Fruit fly (Drosophila melanogaster) whole organism, embryonic: ENCODE measurements around the gene Socs36E.

Experiments
- Abd-B ChIP-seq: fragments of 200-800 bp; sonication (Bioruptor generic); optimal IDR thresholded peaks from 2 replicates; lab custom pipeline; 2018; ENCODE audit warnings: missing biosample characterization, mild to moderate bottlenecking, missing genetic modification characterization, moderate library complexity
- Atf3 ChIP-seq: fragments of 200-800 bp; sonication (Bioruptor generic); optimal IDR thresholded peaks from 3 replicates; lab custom pipeline; 2016; ENCODE audit warnings: missing biosample characterization, missing genetic modification characterization
- BEAF-32 ChIP-seq: fragments of 200-800 bp; sonication (Bioruptor generic); optimal IDR thresholded peaks from 3 replicates; lab custom pipeline; 2017; ENCODE audit warnings: missing biosample characterization, missing genetic modification characterization, mild to moderate bottlenecking, moderate library complexity, missing genetic modification reagents
- CG1024 ChIP-seq: fragments of 200-800 bp; sonication (Bioruptor generic); IDR thresholded peaks from 2 replicates; pipeline ENCODE4 v1.3.6; 2022; ENCODE audit warnings: missing biosample characterization, missing genetic modification characterization
- CG10431 ChIP-seq: fragments of 200-800 bp; sonication (Bioruptor generic); optimal IDR thresholded peaks from 3 replicates; lab custom pipeline; 2018; ENCODE audit warnings: missing biosample characterization, mild to moderate bottlenecking, missing genetic modification characterization
- CG11504 ChIP-seq: fragments of 200-800 bp; sonication (Bioruptor generic); optimal IDR thresholded peaks from 3 replicates; lab custom pipeline; 2019; ENCODE audit warnings: missing biosample characterization, mild to moderate bottlenecking, missing genetic modification characterization, moderate library complexity
- CG12659 ChIP-seq: fragments of 200-800 bp; sonication (Bioruptor generic); optimal IDR thresholded peaks from 3 replicates; lab custom pipeline; 2017; ENCODE audit warnings: mild to moderate bottlenecking, missing biosample characterization, missing genetic modification reagents, missing genetic modification characterization
- CG13287 ChIP-seq: fragments of 200-800 bp; sonication (Bioruptor generic); IDR thresholded peaks from 2 replicates; pipeline ENCODE4 v1.3.6; 2022; ENCODE audit warnings: missing biosample characterization, missing genetic modification characterization; ENCODE audit not compliant: partially characterized antibody
- CG13894 ChIP-seq: fragments of 200-800 bp; sonication (Bioruptor generic); optimal IDR thresholded peaks from 3 replicates; lab custom pipeline; 2018; ENCODE audit warnings: missing biosample characterization, mild to moderate bottlenecking, missing genetic modification characterization, moderate library complexity
- CG14710 ChIP-seq: fragments of 200-800 bp; sonication (Bioruptor generic); optimal IDR thresholded peaks from 3 replicates; lab custom pipeline; 2019; ENCODE audit warnings: missing biosample characterization, mild to moderate bottlenecking, missing genetic modification characterization, moderate library complexity
- CG16813 ChIP-seq: fragments of 200-800 bp; sonication (Bioruptor generic); IDR thresholded peaks from 3 replicates; pipeline ENCODE4 v1.3.6; 2022; ENCODE audit warnings: missing biosample characterization, missing genetic modification characterization; ENCODE audit not compliant: partially characterized antibody
- CG18599 ChIP-seq: fragments of 200-800 bp; sonication (Bioruptor generic); optimal IDR thresholded peaks from 3 replicates; lab custom pipeline; 2017; ENCODE audit warnings: missing biosample characterization, missing genetic modification characterization, mild to moderate bottlenecking, moderate library complexity, missing genetic modification reagents
- CG2116 ChIP-seq: fragments of 200-800 bp; sonication (Bioruptor generic); optimal IDR thresholded peaks from 3 replicates; lab custom pipeline; 2018; ENCODE audit warnings: missing biosample characterization, mild to moderate bottlenecking, missing genetic modification characterization
- CG30020 ChIP-seq: fragments of 200-800 bp; optimal IDR thresholded peaks from 2 replicates; lab custom pipeline; 2019; ENCODE audit warnings: missing biosample characterization, mild to moderate bottlenecking, missing genetic modification characterization, moderate library complexity
- CG4617 ChIP-seq: fragments of 200-800 bp; sonication (Bioruptor generic); optimal IDR thresholded peaks from 3 replicates; lab custom pipeline; 2016; ENCODE audit warnings: missing biosample characterization, missing genetic modification characterization, borderline replicate concordance
- CG6175 ChIP-seq: fragments of 200-800 bp; sonication (Bioruptor generic); IDR thresholded peaks from 3 replicates; pipeline ENCODE4 v1.3.6; 2022; ENCODE audit warnings: missing biosample characterization, missing genetic modification characterization
- H15 ChIP-seq: fragments of 200-800 bp; sonication (Bioruptor generic); IDR thresholded peaks from 3 replicates; pipeline ENCODE4 v1.3.6; 2022; ENCODE audit warnings: missing biosample characterization, missing genetic modification characterization
- HHEX ChIP-seq: fragments of 200-800 bp; sonication (Bioruptor generic); optimal IDR thresholded peaks from 3 replicates; lab custom pipeline; 2017; ENCODE audit warnings: missing biosample characterization, mild to moderate bottlenecking, missing genetic modification characterization, missing genetic modification reagents
- HLH3B ChIP-seq: fragments of 200-800 bp; sonication (Bioruptor generic); IDR thresholded peaks from 2 replicates; pipeline ENCODE4 v1.3.6; 2022; ENCODE audit warnings: missing biosample characterization, missing genetic modification characterization
- Lhr ChIP-seq: fragments of 200-800 bp; sonication (Bioruptor generic); optimal IDR thresholded peaks from 3 replicates; lab custom pipeline; 2017; ENCODE audit warnings: mild to moderate bottlenecking, missing biosample characterization, missing genetic modification reagents, missing genetic modification characterization
- MBD-R2 ChIP-seq: fragments of 200-800 bp; sonication (Bioruptor generic); IDR thresholded peaks from 2 replicates; pipeline ENCODE4 v1.3.6; 2022; ENCODE audit warnings: missing biosample characterization, missing genetic modification characterization
- Sox100B ChIP-seq: fragments of 200-800 bp; sonication (Bioruptor generic); optimal IDR thresholded peaks from 3 replicates; lab custom pipeline; 2018; ENCODE audit warnings: missing biosample characterization, mild to moderate bottlenecking, missing genetic modification characterization
- Sry-β ChIP-seq: fragments of 200-800 bp; sonication (Bioruptor generic); optimal IDR thresholded peaks from 2 replicates; lab custom pipeline; 2018; ENCODE audit warnings: missing biosample characterization, mild to moderate bottlenecking, missing genetic modification characterization, moderate library complexity
- Sry-δ ChIP-seq: fragments of 200-800 bp; sonication (Bioruptor generic); optimal IDR thresholded peaks from 2 replicates; lab custom pipeline; 2016; ENCODE audit warnings: missing biosample characterization, missing genetic modification characterization
- Ssrp ChIP-seq: fragments of 200-800 bp; sonication (Bioruptor generic); optimal IDR thresholded peaks from 2 replicates; lab custom pipeline; 2018; ENCODE audit warnings: missing biosample characterization, mild to moderate bottlenecking, missing genetic modification characterization, moderate library complexity
- YL-1 ChIP-seq: fragments of 200-800 bp; sonication (Bioruptor generic); optimal IDR thresholded peaks from 3 replicates; lab custom pipeline; 2017; ENCODE audit warnings: missing biosample characterization, mild to moderate bottlenecking, missing genetic modification characterization
- abd-A ChIP-seq: fragments of 200-800 bp; sonication (Bioruptor generic); optimal IDR thresholded peaks from 3 replicates; lab custom pipeline; 2019; ENCODE audit warnings: missing biosample characterization, mild to moderate bottlenecking, missing genetic modification characterization, moderate library complexity
- cg ChIP-seq: fragments of 200-800 bp; sonication (Bioruptor generic); optimal IDR thresholded peaks from 3 replicates; lab custom pipeline; 2019; ENCODE audit warnings: missing biosample characterization, mild to moderate bottlenecking, missing genetic modification characterization, moderate library complexity
- dan ChIP-seq: fragments of 200-800 bp; sonication (Bioruptor generic); IDR thresholded peaks from 2 replicates; pipeline ENCODE4 v1.3.6; 2022; ENCODE audit warnings: missing biosample characterization, missing genetic modification characterization
- dmrt99B ChIP-seq: fragments of 200-800 bp; sonication (Bioruptor generic); optimal IDR thresholded peaks from 2 replicates; lab custom pipeline; 2018; ENCODE audit warnings: missing biosample characterization, mild to moderate bottlenecking, missing genetic modification characterization, moderate library complexity
- ewg ChIP-seq: fragments of 200-800 bp; sonication (Bioruptor generic); optimal IDR thresholded peaks from 3 replicates; lab custom pipeline; 2017; ENCODE audit warnings: mild to moderate bottlenecking, missing biosample characterization, missing genetic modification reagents, missing genetic modification characterization
- ftz-f1 ChIP-seq: fragments of 200-800 bp; sonication (Bioruptor generic); optimal IDR thresholded peaks from 2 replicates; lab custom pipeline; 2016; ENCODE audit warnings: missing biosample characterization, missing genetic modification characterization
- gfzf ChIP-seq: fragments of 200-800 bp; sonication (Bioruptor generic); optimal IDR thresholded peaks from 2 replicates; lab custom pipeline; 2016; ENCODE audit warnings: missing biosample characterization, mild to moderate bottlenecking, missing genetic modification characterization, moderate library complexity
- hbn ChIP-seq: fragments of 200-800 bp; sonication (Bioruptor generic); IDR thresholded peaks from 2 replicates; pipeline ENCODE4 v1.3.6; 2022; ENCODE audit warnings: missing biosample characterization, missing genetic modification characterization; ENCODE audit not compliant: partially characterized antibody
- insv ChIP-seq, 2 experiments: fragments of 200-800 bp; sonication (Bioruptor generic); optimal IDR thresholded peaks; 3 replicates each; lab custom pipeline; 2016 to 2018; ENCODE audit warnings: missing biosample characterization in 2 of 2, missing genetic modification characterization in 2 of 2
- jing ChIP-seq: fragments of 200-800 bp; sonication (Bioruptor generic); optimal IDR thresholded peaks from 2 replicates; lab custom pipeline; 2018; ENCODE audit warnings: missing biosample characterization, mild to moderate bottlenecking, missing genetic modification characterization
- knrl ChIP-seq: fragments of 200-800 bp; sonication (Bioruptor generic); IDR thresholded peaks from 3 replicates; pipeline ENCODE4 v1.3.6; 2022; ENCODE audit warnings: missing biosample characterization, missing genetic modification characterization; ENCODE audit not compliant: partially characterized antibody
- phol ChIP-seq: fragments of 200-800 bp; sonication (Bioruptor generic); optimal IDR thresholded peaks from 3 replicates; lab custom pipeline; 2018; ENCODE audit warnings: missing biosample characterization, mild to moderate bottlenecking, missing genetic modification characterization, moderate library complexity
- pita ChIP-seq: fragments of 200-800 bp; sonication (Bioruptor generic); optimal IDR thresholded peaks from 2 replicates; lab custom pipeline; 2017; ENCODE audit warnings: missing biosample characterization, mild to moderate bottlenecking, missing genetic modification characterization
- schlank ChIP-seq: fragments of 200-800 bp; sonication (Bioruptor generic); optimal IDR thresholded peaks from 2 replicates; lab custom pipeline; 2018; ENCODE audit warnings: missing biosample characterization, mild to moderate bottlenecking, missing genetic modification characterization
- seq ChIP-seq: fragments of 200-800 bp; sonication (Bioruptor generic); IDR thresholded peaks from 2 replicates; pipeline ENCODE4 v1.3.6; 2022; ENCODE audit warnings: missing biosample characterization, missing genetic modification characterization
- stwl ChIP-seq: fragments of 200-800 bp; sonication (Bioruptor generic); optimal IDR thresholded peaks from 3 replicates; lab custom pipeline; 2018; ENCODE audit warnings: missing biosample characterization, mild to moderate bottlenecking, missing genetic modification characterization, moderate library complexity
- tna ChIP-seq: fragments of 200-800 bp; sonication (Bioruptor generic); IDR thresholded peaks from 2 replicates; pipeline ENCODE4 v1.3.6; 2022; ENCODE audit warnings: missing biosample characterization, missing genetic modification characterization; ENCODE audit not compliant: partially characterized antibody
- trem ChIP-seq: fragments of 200-800 bp; optimal IDR thresholded peaks from 3 replicates; lab custom pipeline; 2019; ENCODE audit warnings: missing biosample characterization, mild to moderate bottlenecking, missing genetic modification characterization, moderate library complexity

The Socs36E gene

DNA sequence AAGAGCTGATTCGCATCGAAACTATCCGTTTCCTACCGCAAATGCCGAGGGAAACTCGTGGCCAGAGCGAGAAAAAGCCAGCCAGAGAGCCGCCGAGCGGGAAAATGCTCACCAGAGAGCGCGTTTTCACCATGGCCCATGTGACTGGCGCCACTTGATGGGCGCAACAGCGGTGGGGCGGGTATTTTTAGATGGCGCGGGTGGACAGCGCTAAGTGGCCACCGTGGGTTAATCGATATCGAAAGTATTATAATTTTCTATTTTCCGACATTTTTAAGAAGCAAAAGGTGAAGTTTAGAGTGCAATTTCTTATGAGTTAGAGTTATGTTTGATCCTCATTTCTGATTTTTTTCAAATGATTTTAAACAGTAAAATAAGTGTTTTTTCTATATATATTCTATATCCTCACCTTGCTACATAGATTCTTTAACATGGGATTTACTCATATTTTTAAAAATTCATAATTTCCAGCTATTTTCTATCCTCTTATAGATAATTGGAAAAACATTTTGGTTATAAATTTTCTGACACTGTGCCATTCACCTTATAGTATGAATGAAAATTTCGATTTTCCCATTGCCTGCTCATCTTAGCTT is 32.5 kb upstream of the Socs36E start, which contains the start of gene Ptp36E (continued):
- peak; percentile 83 for TF ChIP-seq CG12659 (GFP tag; lab: Kevin White, UChicago)
- no peak for TF ChIP-seq Sry-δ
- TF ChIP-seq, all 482 proteins: peak for 284

DNA sequence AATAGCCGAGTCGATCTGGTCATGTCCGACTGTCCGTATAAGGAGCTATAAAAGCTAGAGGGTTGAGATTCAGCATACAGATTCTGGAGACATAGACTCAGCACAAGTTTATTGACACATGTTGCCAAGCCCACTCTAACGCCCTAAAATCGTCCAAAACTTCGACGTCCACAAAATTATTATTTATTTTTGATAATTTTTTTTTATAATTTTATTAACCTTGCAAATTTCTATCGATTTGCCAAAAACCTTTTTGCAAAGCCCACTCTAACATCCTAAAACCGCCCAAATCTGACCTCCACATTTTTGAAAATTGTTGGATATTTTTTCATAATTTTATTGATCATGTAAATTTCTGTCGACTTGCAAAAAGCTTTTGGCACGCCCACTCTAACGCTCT is 7.0 kb upstream of the Socs36E start, which contains the start of gene JMJD4:
Gene JMJD4, minus strand, starts transcription at position 101 of the 400 bp plus-strand sequence.
- TF ChIP-seq Sry-β (no peak), HHEX (GFP tag; lab: Kevin White, UChicago) (no peak), Sry-δ (no peak), HLH3B (GFP tag; lab: Robert Waterston, UW) (no peak), Atf3 (GFP tag; lab: Kevin White, UChicago) (no peak), CG6175 (GFP tag; lab: Robert Waterston, UW) (no peak), CG13894 (tag; lab: Kevin White, UChicago) (no peak), CG1024 (GFP tag; lab: Robert Waterston, UW) (no peak), dmrt99B (tag; lab: Kevin White, UChicago) (no peak), stwl (tag; lab: Kevin White, UChicago) (no peak), jing (GFP tag; lab: Kevin White, UChicago) (no peak), cg (no peak), insv (GFP tag; optimal IDR thresholded peaks at IDR 0.05; lab: Kevin White, UChicago) (no peak), CG14710 (no peak), ewg (GFP tag; lab: Kevin White, UChicago) (no peak)

DNA sequence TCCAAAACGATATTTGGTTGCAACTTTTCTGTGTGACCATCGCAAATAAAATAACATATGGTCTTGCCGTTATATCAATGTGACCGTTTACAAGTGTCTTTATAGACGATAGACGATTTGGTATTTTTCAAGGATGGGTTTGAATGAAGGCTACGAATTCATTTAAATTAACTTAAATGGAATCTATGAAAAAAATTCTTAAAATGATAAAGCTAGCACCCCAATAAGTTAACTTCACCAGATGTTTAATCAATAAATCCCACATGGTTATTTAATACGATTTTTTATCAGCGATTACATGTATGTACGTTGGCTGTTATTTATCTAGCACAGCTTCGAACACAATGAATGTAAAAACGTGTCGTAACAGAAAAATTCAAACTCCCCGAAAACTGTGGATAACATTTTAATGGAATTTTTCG is 6.4 kb upstream of the Socs36E start:
- TF ChIP-seq phol (tag; lab: Kevin White, UChicago) (peak; percentile 44), abd-A (tag; lab: Kevin White, UChicago) (no peak), Ssrp (tag; lab: Kevin White, UChicago) (no peak), schlank (tag; lab: Kevin White, UChicago) (no peak), CG16813 (GFP tag; lab: Robert Waterston, UW) (0 out of 3 replicates have a peak, but pooled peaks have one; percentile 32), CG12659 (GFP tag; lab: Kevin White, UChicago) (peak; percentile 46), BEAF-32 (GFP tag; lab: Kevin White, UChicago) (peak; percentile 57), H15 (GFP tag; lab: Robert Waterston, UW) (no peak), Lhr (GFP tag; lab: Kevin White, UChicago) (peak; percentile 34), trem (tag; lab: Kevin White, UChicago) (peak; percentile 45), pita (GFP tag; lab: Kevin White, UChicago) (peak; percentile 59), tna (GFP tag; lab: Robert Waterston, UW) (no peak), CG4617 (GFP tag; lab: Kevin White, UChicago) (peak; percentile 77), dan (GFP tag; lab: Robert Waterston, UW) (no peak), Sox100B (GFP tag; lab: Kevin White, UChicago) (no peak), hbn (GFP tag; lab: Robert Waterston, UW) (no peak), CG13287 (GFP tag; lab: Robert Waterston, UW) (peak; percentile 35; the same call in 1 of the 2 replicates), CG30020 (tag; lab: Kevin White, UChicago) (peak; percentile 13), gfzf (peak; percentile 91), Abd-B (GFP tag; lab: Kevin White, UChicago) (peak; percentile 27), MBD-R2 (GFP tag; lab: Robert Waterston, UW) (peak; percentile 78), CG18599 (GFP tag; lab: Kevin White, UChicago) (no peak), CG11504 (peak; percentile 52), Sry-δ (peak; percentile 35), CG2116 (GFP tag; lab: Kevin White, UChicago) (peak; percentile 0), CG10431 (GFP tag; lab: Kevin White, UChicago) (no peak), YL-1 (GFP tag; lab: Kevin White, UChicago) (peak; percentile 4), ftz-f1 (GFP tag; lab: Kevin White, UChicago) (peak; percentile 6), seq (GFP tag; lab: Robert Waterston, UW) (no peak), knrl (GFP tag; lab: Robert Waterston, UW) (peak; percentile 35; the same call in 1 of the 3 replicates)
